Worm (Caenorhabditis elegans): ENCODE measurements around the gene str-164.

Gene str-164

ce11 chrIV:5005154-5005553 is 44.6 kb downstream of the str-164 start:
- TF ChIP-seq Y53F4B.3 (GFP tag; IDR thresholded peaks at IDR 0.05) (no peak), fkh-3 (tag; optimal IDR thresholded peaks at IDR 0.05) (no peak), madf-6 (GFP tag; IDR thresholded peaks at IDR 0.05) (no peak), nhr-179 (tag; optimal IDR thresholded peaks at IDR 0.05) (no peak), hlh-12 (tag; optimal IDR thresholded peaks at IDR 0.05) (no peak), B0336.3 (GFP tag; IDR thresholded peaks at IDR 0.05) (no peak), lin-26 (GFP tag; IDR thresholded peaks at IDR 0.05) (no peak), chd-7 (tag; optimal IDR thresholded peaks at IDR 0.05) (no peak), cebp-1 (GFP tag; IDR thresholded peaks at IDR 0.05) (no peak), cebp-1 (tag; optimal IDR thresholded peaks at IDR 0.05) (no peak), B0019.2 (GFP tag; conservative IDR thresholded peaks at IDR 0.05) (no peak), F33H1.4 (GFP tag; IDR thresholded peaks at IDR 0.05) (no peak), bed-2 (GFP tag; IDR thresholded peaks at IDR 0.05) (no peak), ztf-6 (GFP tag; IDR thresholded peaks at IDR 0.05) (no peak), attf-3 (GFP tag; conservative IDR thresholded peaks at IDR 0.05) (no peak), ets-4 (GFP tag; optimal IDR thresholded peaks at IDR 0.05) (no peak), athp-1 (tag; optimal IDR thresholded peaks at IDR 0.05) (no peak), ceh-58 (GFP tag; IDR thresholded peaks at IDR 0.05) (no peak), him-1 (tag; optimal IDR thresholded peaks at IDR 0.05) (no peak)

ce11 chrIV:5008378-5008777 is 47.8 kb downstream of the str-164 start, which contains the start of gene srm-2:
srm-2 (plus strand) TSS chrIV:5008678.
- TF ChIP-seq madf-6 (GFP tag; IDR thresholded peaks at IDR 0.05): no peak
- TF ChIP-seq chd-7 (tag; optimal IDR thresholded peaks at IDR 0.05): no peak
- TF ChIP-seq tlf-1 (GFP tag; optimal IDR thresholded peaks at IDR 0.05): no peak
- no peak for TF ChIP-seq F55B11.4 (tag; optimal IDR thresholded peaks at IDR 0.05; ENCODE audit: borderline replicate concordance, insufficient read depth)
- no peak for TF ChIP-seq Y53G8AR.9 (GFP tag; conservative IDR thresholded peaks at IDR 0.05)
- no peak for TF ChIP-seq sdz-38 (tag; optimal IDR thresholded peaks at IDR 0.05)
- no peak for TF ChIP-seq unc-62 (GFP tag; optimal IDR thresholded peaks at IDR 0.05)
- TF ChIP-seq cebp-2 (GFP tag; IDR thresholded peaks at IDR 0.05): no peak
- TF ChIP-seq akir-1 (GFP tag; optimal IDR thresholded peaks at IDR 0.05): no peak
- TF ChIP-seq dpl-1 (GFP tag; optimal IDR thresholded peaks at IDR 0.05): no peak
- no peak for TF ChIP-seq B0035.1 (tag; optimal IDR thresholded peaks at IDR 0.05)

DNA sequence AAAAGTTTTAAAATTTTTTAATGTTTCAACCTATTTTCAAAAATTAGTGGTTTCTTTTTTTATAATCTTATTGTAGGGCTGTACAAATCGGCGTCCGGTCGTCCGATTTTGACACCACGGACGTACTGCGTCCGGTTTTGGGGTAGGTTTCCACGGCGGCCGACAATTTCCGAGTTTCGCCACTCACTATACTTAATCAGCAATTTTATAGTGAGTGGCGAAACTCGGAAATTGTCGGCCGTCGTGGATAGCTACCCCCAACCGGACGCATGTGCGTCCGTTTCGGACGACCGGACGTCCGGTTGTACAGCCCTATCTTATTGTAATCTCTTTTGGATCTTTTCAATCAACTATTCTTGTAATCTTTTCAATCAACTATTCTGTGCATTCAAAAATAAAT is 50.5 kb downstream of the str-164 start:
- peak; percentile 62 for TF ChIP-seq snpc-4 (GFP tag; optimal IDR thresholded peaks at IDR 0.05)
- peak in 3 of 4 experiments; percentile 84 to 97 (median 92) for TF ChIP-seq snpc-4 (tag; optimal IDR thresholded peaks at IDR 0.05)
- TF ChIP-seq snpc-1.1 (tag; optimal IDR thresholded peaks at IDR 0.05; ENCODE audit: insufficient read depth): peak; percentile 83

DNA sequence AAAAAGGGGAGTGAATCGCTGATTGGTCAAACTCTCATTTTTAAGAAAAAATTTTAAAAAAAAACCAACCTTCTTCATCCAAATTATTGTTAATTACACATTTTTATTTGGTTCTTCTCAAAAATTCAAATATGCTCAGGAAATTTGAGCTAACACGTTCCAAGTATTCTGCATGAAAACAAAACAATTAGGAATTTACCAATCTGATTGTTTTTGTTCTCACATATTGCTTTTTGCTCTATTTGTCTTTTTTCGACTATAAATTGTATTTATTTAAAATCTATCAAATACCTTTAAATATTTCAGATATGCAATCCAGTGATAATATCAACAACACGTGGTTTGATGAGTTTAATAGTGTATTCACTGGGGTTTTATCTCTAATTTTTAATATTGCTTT is 51.7 kb downstream of the str-164 start, which contains the start of gene srm-1:
Gene srm-1, plus strand, starts transcription at position 301 of the 400 bp plus-strand sequence.
- TF ChIP-seq egl-44 (GFP tag; IDR thresholded peaks at IDR 0.05) (no peak), Y79H2A.3 (GFP tag; conservative IDR thresholded peaks at IDR 0.05) (no peak), cebp-2 (GFP tag; IDR thresholded peaks at IDR 0.05) (no peak), ets-4 (GFP tag; optimal IDR thresholded peaks at IDR 0.05) (no peak), dpl-1 (GFP tag; optimal IDR thresholded peaks at IDR 0.05) (no peak), athp-1 (tag; optimal IDR thresholded peaks at IDR 0.05) (no peak), nhr-90 (tag; optimal IDR thresholded peaks at IDR 0.05) (no peak), let-526 (GFP tag; IDR thresholded peaks at IDR 0.05) (no peak), pbrm-1 (GFP tag; IDR thresholded peaks at IDR 0.05) (no peak), F23B12.7 (tag; optimal IDR thresholded peaks at IDR 0.05; ENCODE audit: insufficient read depth) (no peak), lsl-1 (GFP tag; optimal IDR thresholded peaks at IDR 0.05) (no peak), bed-2 (GFP tag; IDR thresholded peaks at IDR 0.05) (no peak), zim-3 (tag; optimal IDR thresholded peaks at IDR 0.05) (no peak), ccch-3 (GFP tag; optimal IDR thresholded peaks at IDR 0.05) (no peak), ztf-26 (tag; optimal IDR thresholded peaks at IDR 0.05) (no peak), lir-1 (GFP tag; conservative IDR thresholded peaks at IDR 0.05) (no peak), F57C9.4 (tag; optimal IDR thresholded peaks at IDR 0.05) (no peak), madf-10 (tag; optimal IDR thresholded peaks at IDR 0.05) (no peak), ceh-91 (GFP tag; IDR thresholded peaks at IDR 0.05) (no peak)

All from whole organism, young adult.